Worm (Caenorhabditis elegans) whole organism, late embryonic: Measurements from ENCODE around the gene mip-2.

ENCODE experiments used
- K09A11.1 ChIP-seq: sonication (generic microtip); optimal IDR thresholded peaks from 2 replicates; lab custom pipeline; 2017; ENCODE audit warnings: antibody characterized with exemption, mild to moderate bottlenecking, missing genetic modification characterization, missing compliant biosample characterization; ENCODE audit not compliant: insufficient read depth
- T23F11.4 ChIP-seq: fragments of 200-800 bp; sonication (Bioruptor generic); optimal IDR thresholded peaks from 2 replicates; lab custom pipeline; 2018; ENCODE audit warnings: mild to moderate bottlenecking, missing genetic modification characterization, missing compliant biosample characterization
- ama-1 ChIP-seq: fragments of 150-350 bp; optimal IDR thresholded peaks from 2 replicates; lab custom pipeline; 2014
- ceh-48 ChIP-seq: sonication (generic microtip); optimal IDR thresholded peaks from 2 replicates; lab custom pipeline; 2016; ENCODE audit warnings: missing genetic modification characterization, inconsistent platforms, missing compliant biosample characterization
- ceh-6 ChIP-seq: fragments of 200-800 bp; sonication (Bioruptor generic); optimal IDR thresholded peaks from 2 replicates; lab custom pipeline; 2018; ENCODE audit warnings: mild to moderate bottlenecking, missing genetic modification characterization, missing compliant biosample characterization
- dmd-4 ChIP-seq: sonication (generic microtip); optimal IDR thresholded peaks from 2 replicates; lab custom pipeline; 2016; ENCODE audit warnings: borderline replicate concordance, missing genetic modification characterization, missing compliant biosample characterization
- elt-2 ChIP-seq: sonication (generic microtip); optimal IDR thresholded peaks from 2 replicates; lab custom pipeline; 2016; ENCODE audit warnings: missing genetic modification reagents, missing genetic modification characterization, missing compliant biosample characterization
- nhr-232 ChIP-seq: sonication (generic microtip); optimal IDR thresholded peaks from 2 replicates; lab custom pipeline; 2016; ENCODE audit warnings: missing genetic modification characterization, missing compliant biosample characterization
- odd-2 ChIP-seq: sonication (generic microtip); optimal IDR thresholded peaks from 2 replicates; lab custom pipeline; 2017; ENCODE audit warnings: antibody characterized with exemption, mild to moderate bottlenecking, missing genetic modification characterization, missing compliant biosample characterization
- pqm-1 ChIP-seq: sonication (generic microtip); optimal IDR thresholded peaks from 2 replicates; lab custom pipeline; 2016; ENCODE audit warnings: missing genetic modification characterization, missing compliant biosample characterization
- tbx-2 ChIP-seq: sonication (generic microtip); optimal IDR thresholded peaks from 2 replicates; lab custom pipeline; 2016; ENCODE audit warnings: missing genetic modification characterization, missing compliant biosample characterization
- ttx-3 ChIP-seq: sonication (generic microtip); optimal IDR thresholded peaks from 2 replicates; lab custom pipeline; 2016; ENCODE audit warnings: missing genetic modification reagents, missing genetic modification characterization, missing compliant biosample characterization
- unc-42 ChIP-seq: sonication (generic microtip); optimal IDR thresholded peaks from 2 replicates; lab custom pipeline; 2016; ENCODE audit warnings: missing genotype, missing genetic modification characterization, missing compliant biosample characterization

ce11 chrV:13650800-13651199 is 21.0 kb downstream of the mip-2 start:
- TF ChIP-seq unc-42 (no peak), pqm-1 (tag; lab: Kevin White, UChicago) (no peak), K09A11.1 (tag; lab: Kevin White, UChicago) (no peak), ceh-6 (GFP tag; lab: Kevin White, UChicago) (no peak), ama-1 (lab: Kevin White, UChicago) (no peak), tbx-2 (tag; lab: Kevin White, UChicago) (no peak), T23F11.4 (GFP tag; lab: Kevin White, UChicago) (no peak), nhr-232 (tag; lab: Kevin White, UChicago) (no peak), elt-2 (no peak), ttx-3 (tag; lab: Kevin White, UChicago) (no peak), odd-2 (tag; lab: Kevin White, UChicago) (no peak), ceh-48 (tag; lab: Kevin White, UChicago) (no peak), dmd-4 (tag; lab: Kevin White, UChicago) (no peak)
